Worm (Caenorhabditis elegans): Measurements from ENCODE around the gene ZK896.4.

DNA sequence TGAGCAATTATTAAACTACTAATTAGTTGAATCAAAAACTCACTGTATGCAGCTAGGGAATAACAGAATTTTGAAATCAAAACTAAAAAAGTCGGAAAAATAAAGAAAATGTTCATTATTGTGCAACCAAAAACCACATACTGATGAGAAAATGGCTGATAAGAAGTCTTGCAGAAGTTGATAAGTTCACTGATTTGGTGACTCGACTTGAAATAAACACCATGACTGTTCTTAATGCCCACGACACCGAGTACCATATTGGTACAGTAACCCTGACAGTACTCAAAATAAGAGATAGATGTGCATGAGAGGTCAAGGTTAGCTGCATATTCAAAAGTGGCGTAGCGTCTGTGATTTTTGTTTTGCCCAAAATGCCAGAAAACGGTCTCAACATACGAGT, 2.9 kb upstream of the ZK896.4 start:
- no peak for TF ChIP-seq nhr-102 (tag; optimal IDR thresholded peaks at IDR 0.05)
- no peak for TF ChIP-seq unc-39 (tag; optimal IDR thresholded peaks at IDR 0.05)
- TF ChIP-seq ceh-44 (GFP tag; IDR thresholded peaks at IDR 0.05) = no peak
- TF ChIP-seq madf-9 (GFP tag; conservative IDR thresholded peaks at IDR 0.05) = no peak
- no peak for TF ChIP-seq cey-2 (tag; optimal IDR thresholded peaks at IDR 0.05; ENCODE audit: borderline replicate concordance, insufficient read depth)
- no peak for TF ChIP-seq spr-3 (GFP tag; optimal IDR thresholded peaks at IDR 0.05)
- TF ChIP-seq ceh-82 (tag; optimal IDR thresholded peaks at IDR 0.05) = no peak
- no peak for TF ChIP-seq aly-2 (tag; optimal IDR thresholded peaks at IDR 0.05)
- no peak for TF ChIP-seq lsy-2 (tag; optimal IDR thresholded peaks at IDR 0.05)
- no peak for TF ChIP-seq pha-4 (GFP tag; IDR thresholded peaks at IDR 0.05)
- no peak for TF ChIP-seq pha-4 (tag; optimal IDR thresholded peaks at IDR 0.05)
